Fruit fly (Drosophila melanogaster): ENCODE data around the gene Hmt-1.

Gene Hmt-1

DNA sequence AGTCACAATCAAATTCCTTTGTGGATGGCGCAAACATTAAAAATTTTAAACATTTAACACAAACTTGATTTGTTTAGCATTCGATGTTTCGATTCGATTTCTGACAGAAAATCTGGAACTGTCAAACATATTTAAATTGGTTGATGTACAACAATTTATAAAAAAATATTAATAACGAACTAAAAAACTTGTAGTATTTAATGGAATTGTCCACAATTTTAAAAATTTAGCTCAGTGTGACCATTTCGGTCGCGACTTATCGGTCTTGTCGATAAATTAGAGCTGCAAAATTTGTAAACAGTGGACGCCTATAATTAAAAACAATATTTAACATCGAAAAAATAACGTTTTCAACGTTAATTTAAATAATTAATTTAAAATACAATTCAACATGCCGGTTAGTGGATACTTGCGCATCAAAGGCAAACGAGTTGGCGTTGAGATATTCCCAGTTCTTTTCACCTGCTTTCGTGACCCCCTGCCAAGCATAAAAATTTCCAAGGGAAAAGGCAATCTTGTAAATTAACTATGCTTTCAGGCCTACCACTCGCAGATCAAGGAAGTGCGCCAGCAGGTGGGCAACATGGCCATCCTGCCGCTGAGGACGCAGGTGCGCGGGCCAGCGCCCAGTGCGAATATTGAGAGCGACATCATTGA is 22.8 kb downstream of the Hmt-1 start, which contains the start of the genes CG43317 and Arpc3A:
Gene CG43317 (minus strand): TSS at position 51 of the 657 bp plus-strand sequence.
Gene Arpc3A (plus strand): TSS at position 274 of the 657 bp plus-strand sequence.
- TF ChIP-seq CTCF (optimal IDR thresholded peaks at IDR 0.05) (no peak), CG8478 (optimal IDR thresholded peaks at IDR 0.05) (no peak)

DNA sequence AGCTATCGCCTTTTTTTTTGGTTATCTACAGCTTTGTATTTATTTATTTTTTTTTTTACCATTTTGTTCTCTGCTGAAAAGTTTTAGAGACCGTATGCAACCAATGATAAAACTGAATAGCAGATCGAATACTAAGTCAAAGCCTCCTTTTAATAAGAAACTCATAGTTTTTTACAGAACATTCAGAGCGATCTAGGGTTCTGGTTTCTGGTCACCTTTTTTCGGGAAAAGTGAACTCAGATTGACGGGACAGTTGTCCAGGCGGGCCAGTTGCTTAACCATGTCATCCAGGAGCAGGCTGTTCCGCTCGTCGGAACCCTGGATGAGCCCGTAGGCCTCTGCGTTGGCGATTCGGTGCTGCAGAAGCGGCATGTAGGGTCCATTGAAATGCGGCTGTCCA is 23.9 kb downstream of the Hmt-1 start, which contains the start of gene CG43318:
Gene CG43318 (minus strand): TSS at position 101 of the 400 bp plus-strand sequence.
- TF ChIP-seq CTCF (optimal IDR thresholded peaks at IDR 0.05) (no peak), CG8478 (optimal IDR thresholded peaks at IDR 0.05) (no peak)

DNA sequence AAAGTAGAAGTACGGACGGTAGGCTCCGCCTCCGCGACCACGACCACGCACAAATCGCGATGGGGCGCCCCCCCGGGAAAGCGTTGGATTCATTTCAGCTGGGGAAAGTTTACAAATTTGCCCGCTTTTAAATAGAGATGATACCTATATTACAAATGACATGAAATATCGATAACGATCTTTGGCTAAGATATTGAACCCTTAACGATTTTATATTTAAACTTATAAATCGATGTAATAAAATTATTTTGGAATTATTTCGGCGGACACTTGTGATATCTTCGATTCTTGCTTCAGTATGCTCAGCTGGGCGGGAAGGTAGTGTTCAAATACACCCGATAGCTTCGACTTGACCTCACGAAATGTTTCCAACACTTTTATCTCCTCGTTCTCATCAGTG is 24.7 kb downstream of the Hmt-1 start, which contains the start of gene rec:
Gene rec (minus strand): TSS at position 108 of the 400 bp plus-strand sequence.
- TF ChIP-seq CG8478 (optimal IDR thresholded peaks at IDR 0.05) (no peak), CTCF (optimal IDR thresholded peaks at IDR 0.05) (no peak)

DNA sequence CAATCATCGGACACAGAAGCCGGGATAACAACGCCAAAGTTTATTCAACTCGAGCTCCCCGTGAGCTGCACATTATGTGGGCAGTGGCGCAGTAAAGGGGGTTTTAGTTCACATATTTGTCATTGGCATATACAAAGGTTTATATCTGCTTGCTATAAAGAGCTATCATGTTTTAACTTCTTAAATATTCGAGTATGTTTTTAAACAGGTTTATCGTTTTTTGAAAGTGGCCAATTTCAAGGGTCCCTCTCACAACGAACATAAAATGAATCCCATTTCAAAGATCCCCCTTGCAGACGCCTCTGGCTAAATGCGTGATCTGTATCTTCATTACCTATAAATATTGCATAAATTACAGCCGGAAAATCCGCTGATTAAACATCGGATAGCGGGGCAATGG is 29.7 kb downstream of the Hmt-1 start:
- TF ChIP-seq CTCF (optimal IDR thresholded peaks at IDR 0.05), result no peak
- no peak for TF ChIP-seq CG8478 (optimal IDR thresholded peaks at IDR 0.05)

DNA sequence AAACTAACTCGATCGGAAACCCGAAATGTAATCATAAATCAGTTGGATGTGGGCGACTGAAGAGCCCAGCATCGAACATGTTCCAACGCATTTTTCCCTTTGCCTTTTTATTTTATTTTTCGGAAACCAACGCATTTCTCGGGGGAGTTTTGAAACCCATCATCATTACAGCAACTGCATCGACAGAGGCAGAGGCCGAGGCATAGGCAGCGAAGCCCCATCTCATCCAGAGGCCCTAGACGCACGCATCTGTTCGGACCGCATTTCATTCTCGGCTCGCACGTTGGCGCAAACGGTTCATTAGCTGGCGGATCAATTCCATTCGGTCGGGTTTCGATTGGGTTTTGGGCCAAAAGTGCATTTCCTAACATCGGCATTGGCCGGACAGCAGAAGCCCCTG is 31.7 kb downstream of the Hmt-1 start, which contains the start of gene CG4576:
Gene CG4576 (plus strand): TSS at position 227 of the 400 bp plus-strand sequence.
- TF ChIP-seq CTCF (optimal IDR thresholded peaks at IDR 0.05) (no peak), CG8478 (optimal IDR thresholded peaks at IDR 0.05) (no peak)

DNA sequence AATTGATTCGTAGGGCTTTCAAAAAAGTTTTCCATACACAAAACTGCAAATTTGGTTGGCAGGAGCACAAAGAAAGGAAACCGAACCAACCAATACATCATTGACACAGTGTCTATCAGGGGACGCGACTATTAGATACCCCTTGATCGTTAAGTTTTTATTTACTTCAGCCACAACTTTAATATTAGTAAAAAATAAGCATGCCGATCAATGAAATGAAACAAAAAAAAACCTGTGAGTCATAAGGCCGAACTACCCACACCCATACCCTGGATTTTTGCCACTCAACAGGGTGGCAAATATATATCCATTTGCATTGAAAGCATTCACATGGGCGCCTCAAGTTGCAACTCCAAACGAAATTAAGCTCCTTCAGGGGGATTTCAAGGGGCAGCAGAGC is 41.0 kb downstream of the Hmt-1 start:
- TF ChIP-seq CTCF (optimal IDR thresholded peaks at IDR 0.05) (no peak), CG8478 (optimal IDR thresholded peaks at IDR 0.05) (no peak)

DNA sequence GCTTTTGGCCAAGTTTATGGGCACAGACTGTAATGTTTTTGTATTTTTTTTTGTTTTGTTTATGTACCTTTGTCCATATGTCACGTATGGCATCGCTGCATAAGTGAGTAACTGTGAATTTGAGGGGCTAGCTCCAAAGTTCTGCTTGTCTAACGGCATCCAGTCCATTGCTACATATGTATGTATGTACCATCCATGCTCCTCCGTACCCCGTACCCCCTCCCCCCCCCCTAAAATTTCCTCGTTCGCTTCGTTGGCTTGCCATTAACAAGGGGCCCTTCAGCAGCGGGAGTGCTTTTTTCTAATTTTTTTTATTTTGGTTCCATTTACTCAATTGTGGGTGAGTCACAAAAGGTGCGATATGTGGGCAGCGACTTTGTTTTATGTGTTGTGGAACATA is 43.1 kb downstream of the Hmt-1 start:
- TF ChIP-seq CG8478 (optimal IDR thresholded peaks at IDR 0.05), result no peak
- no peak for TF ChIP-seq CTCF (optimal IDR thresholded peaks at IDR 0.05)

DNA sequence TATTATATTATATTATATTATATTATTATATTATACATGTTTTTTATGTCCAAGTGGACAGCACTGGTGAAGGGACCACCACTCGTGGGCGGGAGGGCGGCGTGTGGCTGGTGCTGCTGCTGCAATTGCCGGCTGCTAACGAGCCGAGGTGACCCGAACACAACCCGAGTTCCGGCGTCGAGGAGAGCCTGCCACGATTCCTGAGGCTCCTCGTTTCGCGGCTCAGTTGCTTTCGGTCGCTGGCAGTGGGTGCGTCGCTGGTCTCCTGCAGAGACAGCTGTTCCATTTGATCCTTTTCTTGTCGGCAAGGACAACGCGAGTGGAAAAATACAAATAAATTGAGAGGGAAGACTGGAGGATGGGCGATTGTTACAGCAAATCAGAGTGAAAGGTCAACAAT is 46.9 kb downstream of the Hmt-1 start:
- TF ChIP-seq CG8478 (optimal IDR thresholded peaks at IDR 0.05) (no peak), CTCF (optimal IDR thresholded peaks at IDR 0.05) (no peak)

DNA sequence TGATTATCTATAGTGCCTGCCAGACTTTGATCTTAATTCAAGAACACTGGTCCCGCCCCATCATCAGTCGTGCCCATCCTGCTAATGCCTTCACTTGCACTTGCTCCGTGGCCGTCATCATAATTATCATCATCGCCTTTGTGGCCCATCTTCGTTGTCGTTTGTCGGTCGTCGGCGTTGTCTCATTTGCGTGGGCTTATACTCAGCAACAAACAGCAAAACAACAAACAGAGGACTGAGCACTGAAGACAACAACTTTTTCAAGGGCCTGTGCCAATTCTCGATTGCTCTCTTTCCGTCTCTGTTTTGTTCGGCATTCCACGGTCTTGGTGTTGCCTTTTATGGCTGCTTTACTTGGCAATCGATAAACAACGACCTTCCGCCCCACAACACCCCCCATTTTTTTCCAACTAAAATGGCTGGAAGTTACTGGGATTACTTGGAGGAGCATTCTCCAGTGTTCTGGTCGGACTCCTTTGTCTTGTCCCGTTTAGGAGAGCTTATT is 49.3 kb downstream of the Hmt-1 start:
- TF ChIP-seq CTCF (optimal IDR thresholded peaks at IDR 0.05) (no peak), CG8478 (optimal IDR thresholded peaks at IDR 0.05) (no peak)

DNA sequence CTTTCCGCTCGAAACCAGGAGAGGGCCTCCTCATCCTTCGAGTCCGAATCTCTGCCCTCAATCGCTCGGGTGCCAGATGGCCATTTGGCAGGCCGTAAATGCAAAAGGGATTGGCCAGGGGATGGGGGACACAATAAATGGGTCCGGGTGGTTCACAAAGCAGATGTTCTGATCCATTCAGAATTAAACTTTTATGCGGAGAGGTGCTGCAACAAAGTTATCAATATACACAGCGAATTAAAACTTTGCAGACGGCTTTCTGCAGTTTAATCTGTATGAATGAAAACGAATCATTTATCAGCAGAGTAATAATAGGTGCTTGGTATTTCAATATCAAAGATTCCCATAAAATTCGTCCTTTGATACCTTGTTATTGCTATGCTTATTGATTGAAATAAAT is 50.0 kb downstream of the Hmt-1 start:
- no peak for TF ChIP-seq CG8478 (optimal IDR thresholded peaks at IDR 0.05)

DNA sequence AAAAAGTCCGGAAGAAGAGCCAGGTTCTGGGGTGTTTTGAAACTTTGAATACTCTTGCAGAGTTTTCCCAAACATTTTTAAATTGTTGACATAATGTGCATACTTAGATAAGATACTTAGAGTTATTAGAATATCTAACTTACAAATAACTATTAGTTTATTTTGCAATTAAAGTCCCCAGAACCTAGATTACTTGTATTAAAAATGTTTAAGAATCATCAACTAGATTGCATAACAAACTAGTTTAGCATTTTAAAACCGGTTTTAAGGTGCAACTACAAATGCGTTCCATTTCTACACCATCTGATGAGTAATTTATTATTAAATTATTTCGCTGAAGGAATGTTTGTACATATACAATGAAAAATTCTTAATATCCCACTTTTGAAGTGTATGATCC is 50.9 kb downstream of the Hmt-1 start:
- no peak for TF ChIP-seq CG8478 (optimal IDR thresholded peaks at IDR 0.05)
- TF ChIP-seq CTCF (optimal IDR thresholded peaks at IDR 0.05), result no peak

DNA sequence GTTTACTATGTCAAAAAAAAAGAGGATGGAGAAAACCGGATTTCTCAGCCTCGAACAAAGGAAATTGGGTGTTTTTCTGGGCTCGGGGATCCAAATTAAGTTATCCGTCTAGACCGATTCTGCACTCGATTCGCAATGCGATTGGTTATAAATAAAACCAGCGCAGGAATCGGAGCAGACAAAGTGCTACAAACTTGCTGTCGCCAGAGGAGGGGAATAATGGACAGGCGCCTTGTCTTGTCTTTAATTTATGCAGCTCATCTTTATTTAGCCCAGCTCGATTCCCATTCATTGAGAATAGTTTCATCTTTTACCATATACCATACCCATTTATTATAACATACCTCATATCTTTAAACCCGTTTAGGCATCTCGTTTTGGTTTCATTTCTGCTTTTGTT is 52.6 kb downstream of the Hmt-1 start:
- TF ChIP-seq CTCF (optimal IDR thresholded peaks at IDR 0.05), result no peak
- TF ChIP-seq CG8478 (optimal IDR thresholded peaks at IDR 0.05), result no peak

All from S2 (cell line).